Worm (Caenorhabditis elegans) whole organism, midembryonic: ENCODE measurements around the gene lact-8.

Experiments
- T22C8.4 ChIP-seq: fragments of 200-800 bp; sonication (Bioruptor generic); IDR thresholded peaks from 2 replicates; pipeline ENCODE4 v1.3.6; 2022; ENCODE audit warnings: missing genetic modification characterization, missing compliant biosample characterization
- cog-1 ChIP-seq: sonication (generic microtip); optimal IDR thresholded peaks from 2 replicates; lab custom pipeline; 2016; ENCODE audit warnings: missing genetic modification characterization, missing compliant biosample characterization
- flt-1 ChIP-seq: fragments of 200-800 bp; sonication (Bioruptor generic); IDR thresholded peaks from 2 replicates; pipeline ENCODE4 v1.3.6; 2022; ENCODE audit warnings: missing genetic modification characterization, missing compliant biosample characterization
- klf-2 ChIP-seq: fragments of 200-800 bp; sonication (Bioruptor generic); conservative IDR thresholded peaks from 2 replicates; pipeline ENCODE4 v1.3.6; 2022; ENCODE audit warnings: missing genetic modification reagents, missing genetic modification characterization, missing compliant biosample characterization
- med-1 ChIP-seq: sonication (generic microtip); optimal IDR thresholded peaks from 2 replicates; lab custom pipeline; 2017; ENCODE audit warnings: missing genetic modification characterization, mild to moderate bottlenecking, missing compliant biosample characterization, antibody characterized with exemption, missing genetic modification reagents; ENCODE audit not compliant: insufficient read depth
- ref-1 ChIP-seq: fragments of 200-800 bp; sonication (Bioruptor generic); conservative IDR thresholded peaks from 2 replicates; pipeline ENCODE4 v1.3.6; 2022; ENCODE audit warnings: missing genetic modification reagents, missing genetic modification characterization, missing compliant biosample characterization
- tab-1 ChIP-seq: fragments of 200-800 bp; sonication (Bioruptor generic); IDR thresholded peaks from 2 replicates; pipeline ENCODE4 v1.3.6; 2022; ENCODE audit warnings: missing genetic modification characterization, missing compliant biosample characterization
- ztf-23 ChIP-seq: fragments of 200-800 bp; sonication (Bioruptor generic); IDR thresholded peaks from 2 replicates; pipeline ENCODE4 v1.3.6; 2022; ENCODE audit warnings: missing genetic modification reagents, missing genetic modification characterization, missing compliant biosample characterization
- ztf-29 ChIP-seq: fragments of 200-800 bp; sonication (Bioruptor generic); IDR thresholded peaks from 2 replicates; pipeline ENCODE4 v1.3.6; 2022; ENCODE audit warnings: missing genetic modification reagents, missing genetic modification characterization, missing compliant biosample characterization

DNA sequence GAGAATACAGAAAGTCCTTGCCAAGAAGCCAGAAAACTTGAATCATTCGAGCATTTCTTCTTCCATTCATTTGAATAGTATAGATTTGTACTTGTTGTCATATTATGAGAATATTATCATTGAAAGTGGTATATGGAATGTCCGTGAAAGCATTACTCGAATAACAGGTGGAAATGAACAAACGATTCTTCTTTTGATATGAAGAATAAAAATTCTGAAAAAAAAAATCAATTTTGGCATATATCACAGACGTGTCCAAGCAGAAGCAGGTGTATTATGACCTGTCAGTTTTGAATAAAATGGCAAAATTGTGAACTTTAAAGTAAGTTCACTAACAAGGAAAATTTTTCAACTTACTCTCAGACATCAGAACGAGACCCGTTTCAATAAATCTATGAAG is 36.4 kb downstream of the lact-8 start, which contains the start of gene srh-75:
- TF ChIP-seq ref-1 (no peak), ztf-23 (GFP tag; lab: Robert Waterston, UW) (no peak), flt-1 (GFP tag; lab: Robert Waterston, UW) (no peak), klf-2 (GFP tag; lab: Robert Waterston, UW) (no peak), tab-1 (GFP tag; lab: Robert Waterston, UW) (no peak), med-1 (GFP tag; lab: Kevin White, UChicago) (no peak), ztf-29 (GFP tag; lab: Robert Waterston, UW) (no peak), T22C8.4 (GFP tag; lab: Robert Waterston, UW) (no peak), cog-1 (tag; lab: Kevin White, UChicago) (no peak)
